Fruit fly (Drosophila melanogaster): Measurements from ENCODE around the gene CG33764.

DNA sequence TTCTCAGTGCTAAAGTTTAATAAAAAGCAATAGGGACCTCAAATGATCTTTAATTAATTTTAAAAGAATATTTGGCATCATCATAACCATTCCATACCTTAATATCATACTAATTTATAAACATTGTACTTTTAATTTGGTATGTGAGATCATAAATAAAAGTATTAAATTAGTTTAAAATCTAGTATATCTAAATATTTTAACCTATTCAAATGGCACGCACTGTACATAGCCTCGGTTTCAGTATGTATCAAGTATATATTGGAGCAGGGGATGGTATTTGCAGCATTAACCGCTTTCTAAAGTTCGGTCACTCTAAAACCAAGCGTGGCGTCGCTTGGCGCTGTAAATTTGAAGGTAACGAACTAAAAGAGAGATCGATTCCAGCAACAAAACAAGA is 24.9 kb downstream of the CG33764 start, which contains the start of gene pav:
- no peak for TF ChIP-seq h (optimal IDR thresholded peaks at IDR 0.05)
- no peak for TF ChIP-seq ttk (optimal IDR thresholded peaks at IDR 0.05)
- no peak for TF ChIP-seq insv (optimal IDR thresholded peaks at IDR 0.05)

Measured in Kc167 (cell line).